Worm (Caenorhabditis elegans) whole organism, midembryonic: ENCODE measurements around the gene F49E8.6.

ENCODE experiments used
- T22C8.4 ChIP-seq: fragments of 200-800 bp; sonication (Bioruptor generic); IDR thresholded peaks from 2 replicates; pipeline ENCODE4 v1.3.6; 2022; ENCODE audit warnings: missing genetic modification characterization, missing compliant biosample characterization
- cog-1 ChIP-seq: sonication (generic microtip); optimal IDR thresholded peaks from 2 replicates; lab custom pipeline; 2016; ENCODE audit warnings: missing genetic modification characterization, missing compliant biosample characterization
- flt-1 ChIP-seq: fragments of 200-800 bp; sonication (Bioruptor generic); IDR thresholded peaks from 2 replicates; pipeline ENCODE4 v1.3.6; 2022; ENCODE audit warnings: missing genetic modification characterization, missing compliant biosample characterization
- klf-2 ChIP-seq: fragments of 200-800 bp; sonication (Bioruptor generic); conservative IDR thresholded peaks from 2 replicates; pipeline ENCODE4 v1.3.6; 2022; ENCODE audit warnings: missing genetic modification reagents, missing genetic modification characterization, missing compliant biosample characterization
- med-1 ChIP-seq: sonication (generic microtip); optimal IDR thresholded peaks from 2 replicates; lab custom pipeline; 2017; ENCODE audit warnings: missing genetic modification characterization, mild to moderate bottlenecking, missing compliant biosample characterization, antibody characterized with exemption, missing genetic modification reagents; ENCODE audit not compliant: insufficient read depth
- ref-1 ChIP-seq: fragments of 200-800 bp; sonication (Bioruptor generic); conservative IDR thresholded peaks from 2 replicates; pipeline ENCODE4 v1.3.6; 2022; ENCODE audit warnings: missing genetic modification reagents, missing genetic modification characterization, missing compliant biosample characterization
- tab-1 ChIP-seq: fragments of 200-800 bp; sonication (Bioruptor generic); IDR thresholded peaks from 2 replicates; pipeline ENCODE4 v1.3.6; 2022; ENCODE audit warnings: missing genetic modification characterization, missing compliant biosample characterization
- ztf-23 ChIP-seq: fragments of 200-800 bp; sonication (Bioruptor generic); IDR thresholded peaks from 2 replicates; pipeline ENCODE4 v1.3.6; 2022; ENCODE audit warnings: missing genetic modification reagents, missing genetic modification characterization, missing compliant biosample characterization
- ztf-29 ChIP-seq: fragments of 200-800 bp; sonication (Bioruptor generic); IDR thresholded peaks from 2 replicates; pipeline ENCODE4 v1.3.6; 2022; ENCODE audit warnings: missing genetic modification reagents, missing genetic modification characterization, missing compliant biosample characterization

F49E8.6 gene

DNA sequence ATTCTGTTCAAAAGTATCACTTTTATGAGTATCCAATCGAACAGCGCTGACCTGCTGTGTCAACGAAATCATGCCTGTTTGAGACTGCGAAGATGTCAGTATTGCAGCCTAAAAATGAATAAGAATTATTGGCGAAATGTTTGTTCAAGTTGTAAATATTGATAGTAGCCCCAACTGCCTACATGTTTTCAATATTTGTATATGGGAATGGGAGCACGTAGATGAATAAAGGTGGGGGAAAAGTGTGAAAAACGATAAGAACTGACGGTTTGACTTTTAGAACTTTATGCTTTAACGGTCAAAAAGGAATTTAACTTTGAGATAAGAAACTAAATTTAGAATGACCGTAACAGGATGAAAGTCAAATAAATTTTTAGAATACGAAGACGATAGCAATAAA, 34.2 kb downstream of the F49E8.6 start:
- TF ChIP-seq klf-2 (GFP tag; lab: Robert Waterston, UW): no peak
- TF ChIP-seq ref-1 (GFP tag; lab: Robert Waterston, UW): no peak
- TF ChIP-seq flt-1 (GFP tag; lab: Robert Waterston, UW): no peak
- no peak for TF ChIP-seq ztf-29 (GFP tag; lab: Robert Waterston, UW)
- no peak for TF ChIP-seq ztf-23 (GFP tag; lab: Robert Waterston, UW)
- no peak for TF ChIP-seq cog-1 (tag; lab: Kevin White, UChicago)
- no peak for TF ChIP-seq med-1
- no peak for TF ChIP-seq T22C8.4
- TF ChIP-seq tab-1 (GFP tag; lab: Robert Waterston, UW): no peak

DNA sequence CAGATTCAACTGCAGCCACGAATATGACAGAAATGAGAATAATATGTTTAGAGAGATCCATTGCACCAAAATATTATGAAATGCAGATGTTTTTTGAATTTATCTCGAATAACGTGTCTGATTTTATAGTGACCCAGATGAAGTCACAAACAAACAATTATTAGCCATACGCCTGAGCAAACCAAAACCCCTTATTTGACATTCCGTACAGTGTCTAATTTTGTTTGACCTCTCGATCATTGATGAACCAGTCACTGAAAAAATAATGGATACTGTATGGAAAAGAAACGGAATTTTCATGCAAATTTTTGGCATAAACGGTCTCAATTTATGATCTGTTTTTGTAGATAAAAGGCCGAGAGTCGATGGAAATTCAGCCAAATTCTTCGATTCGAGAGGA, 38.3 kb downstream of the F49E8.6 start, which contains the start of the genes R05G6.9 and R05G6.3:
R05G6.9 (minus strand) TSS at position 101 of the 400 bp plus-strand sequence.
R05G6.3 (plus strand) TSS at position 386 of the 400 bp plus-strand sequence.
- TF ChIP-seq ztf-29 (GFP tag; lab: Robert Waterston, UW) (no peak), klf-2 (GFP tag; lab: Robert Waterston, UW) (no peak)

DNA sequence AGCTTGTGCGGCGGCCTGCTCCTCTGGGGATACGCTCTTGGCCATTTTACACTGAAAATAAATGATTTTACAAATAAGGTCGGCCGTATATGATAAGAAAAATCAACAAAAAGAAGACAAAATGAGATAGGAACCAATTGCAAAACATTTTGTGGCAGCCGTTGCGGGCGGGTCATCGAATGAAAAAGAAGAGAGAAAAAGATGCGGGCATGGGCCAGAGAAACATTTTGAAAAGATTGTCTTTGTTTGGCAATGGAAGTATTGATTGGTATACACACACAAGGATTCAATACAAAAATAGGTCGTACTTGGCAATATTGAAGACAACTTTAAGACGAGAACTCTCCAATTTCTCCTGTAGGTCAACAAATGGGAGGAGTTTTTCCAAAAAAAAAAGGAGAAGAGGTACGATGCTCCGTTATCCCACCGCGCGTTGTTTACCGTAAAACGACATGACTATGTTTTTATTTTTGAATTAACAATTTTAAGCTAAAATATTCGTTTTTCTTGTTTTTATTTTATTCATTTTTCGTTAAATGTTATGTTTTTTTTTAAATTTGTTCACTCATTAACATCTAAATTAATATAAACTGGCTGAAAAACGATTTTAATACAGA, 41.7 kb downstream of the F49E8.6 start, which contains the start of the genes plc-4 and R05G6.4:
plc-4 (minus strand) TSS at position 51 of the 617 bp plus-strand sequence.
R05G6.4 (plus strand) TSS at position 617 of the 617 bp plus-strand sequence.
- TF ChIP-seq tab-1 (GFP tag; lab: Robert Waterston, UW) (no peak), med-1 (no peak), ztf-29 (GFP tag; lab: Robert Waterston, UW) (no peak), cog-1 (tag; lab: Kevin White, UChicago) (no peak), T22C8.4 (no peak), ztf-23 (GFP tag; lab: Robert Waterston, UW) (no peak), flt-1 (GFP tag; lab: Robert Waterston, UW) (no peak), ref-1 (GFP tag; lab: Robert Waterston, UW) (no peak), klf-2 (GFP tag; lab: Robert Waterston, UW) (no peak)

DNA sequence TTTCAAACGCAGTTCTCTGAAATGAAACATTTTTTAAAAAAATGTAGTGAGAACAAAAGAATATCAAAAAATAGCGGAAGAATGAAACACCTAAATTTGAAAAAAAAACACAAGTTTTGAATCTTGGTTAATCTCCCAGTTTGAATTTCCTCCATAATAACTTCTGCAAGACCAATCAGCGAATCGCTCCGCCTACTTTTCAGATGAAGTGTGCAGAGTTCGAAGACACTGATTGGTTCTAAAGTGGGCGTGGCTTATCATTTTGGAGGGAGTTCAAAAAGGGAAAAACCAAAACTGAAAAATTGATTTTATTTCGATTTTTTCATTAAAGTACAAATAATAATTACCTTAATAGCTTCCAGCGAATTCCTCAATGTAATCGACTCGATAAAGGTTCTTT, 43.6 kb downstream of the F49E8.6 start:
- no peak for TF ChIP-seq cog-1 (tag; lab: Kevin White, UChicago)
- TF ChIP-seq ref-1 (GFP tag; lab: Robert Waterston, UW): no peak
- no peak for TF ChIP-seq T22C8.4
- no peak for TF ChIP-seq tab-1 (GFP tag; lab: Robert Waterston, UW)
- TF ChIP-seq ztf-23 (GFP tag; lab: Robert Waterston, UW): no peak
- no peak for TF ChIP-seq flt-1 (GFP tag; lab: Robert Waterston, UW)
- no peak for TF ChIP-seq ztf-29 (GFP tag; lab: Robert Waterston, UW)
- no peak for TF ChIP-seq med-1
- no peak for TF ChIP-seq klf-2 (GFP tag; lab: Robert Waterston, UW)

DNA sequence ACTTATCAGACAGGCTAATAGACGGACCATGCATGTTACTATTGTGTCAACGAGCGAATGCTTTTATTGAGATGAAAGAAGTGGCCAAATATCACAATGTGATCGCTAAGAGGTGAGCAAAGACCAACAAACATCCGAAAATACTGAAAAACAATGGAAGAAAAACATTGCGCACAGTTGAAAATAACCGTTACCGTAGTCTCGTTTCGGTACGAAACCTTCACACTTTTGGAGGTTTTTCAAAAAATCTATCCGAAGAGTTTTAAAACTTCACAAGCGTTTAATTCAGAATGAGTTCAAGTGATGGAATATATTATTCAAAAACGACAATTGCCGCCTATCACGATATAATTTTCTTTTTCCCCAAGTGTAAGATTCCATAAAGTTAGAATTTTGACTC, 45.6 kb downstream of the F49E8.6 start:
- TF ChIP-seq ztf-29 (GFP tag; lab: Robert Waterston, UW): no peak
- TF ChIP-seq cog-1 (tag; lab: Kevin White, UChicago): no peak

DNA sequence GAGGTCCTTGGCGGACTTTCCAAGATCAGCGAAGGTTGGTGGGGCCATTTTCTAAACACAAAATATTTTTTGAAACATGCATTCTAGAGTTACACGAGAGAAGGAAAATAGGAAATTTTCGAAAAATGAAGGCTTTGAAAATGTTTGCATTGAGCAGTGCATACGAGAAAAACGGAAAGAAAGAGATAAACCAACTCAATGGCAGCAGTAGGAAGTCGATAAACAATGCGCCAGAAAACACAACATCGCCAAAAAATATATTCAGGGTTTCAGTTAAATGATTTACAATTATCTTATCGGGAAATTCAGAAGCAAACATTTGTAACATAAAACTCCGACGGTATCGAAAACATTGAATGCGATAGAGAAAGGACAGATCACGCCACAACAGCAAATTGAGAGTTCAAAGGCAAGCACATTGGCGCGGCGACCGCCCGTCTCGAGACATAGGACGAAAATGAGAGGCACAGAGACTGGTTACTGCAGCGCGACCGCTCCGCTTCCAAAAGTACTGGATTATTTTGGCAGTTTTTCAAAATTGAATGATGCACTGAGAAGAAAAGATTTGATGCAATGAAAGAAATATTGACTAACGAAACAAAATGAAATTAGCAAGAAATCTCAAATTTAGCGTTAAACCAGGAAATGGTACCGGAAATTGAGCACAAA, 46.5 kb downstream of the F49E8.6 start, which contains the start of the genes vdac-1 and R05G6.5:
vdac-1 (minus strand) TSS at position 51 of the 669 bp plus-strand sequence.
R05G6.5 (plus strand) TSS at position 527 of the 669 bp plus-strand sequence.
- no peak for TF ChIP-seq klf-2 (GFP tag; lab: Robert Waterston, UW)
- TF ChIP-seq flt-1 (GFP tag; lab: Robert Waterston, UW): 0 out of 2 replicates have a peak, but pooled peaks have one; percentile 54

DNA sequence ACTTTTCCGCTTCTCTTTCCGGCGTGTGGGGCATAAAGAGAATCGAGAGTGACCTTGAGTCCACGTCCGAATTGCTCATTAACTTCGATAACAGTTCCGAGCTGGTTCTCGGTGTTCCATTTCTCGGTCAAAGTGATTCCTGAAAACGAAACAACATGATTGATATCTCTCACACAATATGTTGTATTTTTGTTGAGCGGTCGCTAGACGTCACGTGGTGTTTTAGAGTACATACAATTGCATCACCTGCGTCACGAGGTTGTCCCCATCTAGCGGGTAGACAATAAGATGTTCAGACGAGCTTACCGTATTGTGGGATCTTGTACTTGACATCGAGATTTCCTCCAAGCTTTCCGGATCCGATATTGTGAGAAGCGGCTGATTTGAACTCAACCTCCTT, 47.2 kb downstream of the F49E8.6 start:
- no peak for TF ChIP-seq flt-1 (GFP tag; lab: Robert Waterston, UW)

DNA sequence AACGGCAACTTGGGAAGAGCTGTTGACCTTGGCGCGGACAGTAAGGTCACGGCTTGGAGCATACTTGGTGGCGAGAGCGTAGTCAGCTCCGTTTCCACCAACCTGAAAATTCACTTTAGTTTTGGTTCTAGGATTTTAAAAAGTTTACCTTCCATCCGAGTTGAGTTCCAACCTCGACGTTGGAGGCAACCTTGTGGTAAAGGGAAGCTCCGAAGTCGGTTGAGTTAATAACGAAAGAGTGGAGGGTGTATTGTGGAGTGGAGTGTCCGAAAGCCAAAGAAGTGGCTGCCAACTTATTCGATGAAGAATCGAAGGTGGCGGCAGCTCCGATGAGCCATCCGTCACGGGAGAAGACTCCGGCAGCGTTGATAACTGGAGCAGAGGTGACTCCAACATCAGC, 47.8 kb downstream of the F49E8.6 start:
- TF ChIP-seq med-1: no peak

DNA sequence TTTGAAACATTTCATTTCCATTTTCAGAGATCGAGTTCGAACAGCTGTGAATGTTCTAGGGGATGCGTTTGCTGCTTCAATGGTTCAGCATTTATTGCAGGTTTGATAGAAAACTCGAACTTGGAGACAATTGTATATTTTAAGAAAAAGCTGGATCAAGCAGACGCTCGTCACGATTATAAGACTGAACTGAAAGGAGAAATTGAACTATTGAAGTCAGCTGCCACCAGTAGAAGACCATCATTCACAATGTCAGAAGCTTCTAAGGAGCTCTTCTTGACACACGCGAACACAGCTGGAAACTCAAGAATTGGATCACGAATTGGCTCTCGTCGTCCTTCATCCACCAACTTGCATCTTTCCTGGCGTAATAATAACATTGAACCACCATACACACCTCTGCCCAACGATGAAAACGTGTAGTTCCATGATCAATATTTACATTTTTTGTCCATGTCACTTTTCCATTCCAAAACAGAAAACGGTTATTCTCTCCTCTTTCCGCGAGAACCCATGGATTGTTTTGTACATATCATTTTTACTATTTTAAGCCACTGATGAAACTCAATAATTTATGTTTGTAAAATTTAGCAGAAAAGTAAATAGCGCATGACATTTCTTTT, 48.5 kb downstream of the F49E8.6 start:
- TF ChIP-seq cog-1 (tag; lab: Kevin White, UChicago) (no peak), T22C8.4 (no peak), med-1 (no peak), tab-1 (GFP tag; lab: Robert Waterston, UW) (no peak), ztf-23 (GFP tag; lab: Robert Waterston, UW) (no peak), ztf-29 (GFP tag; lab: Robert Waterston, UW) (no peak), flt-1 (GFP tag; lab: Robert Waterston, UW) (no peak), klf-2 (GFP tag; lab: Robert Waterston, UW) (no peak)

DNA sequence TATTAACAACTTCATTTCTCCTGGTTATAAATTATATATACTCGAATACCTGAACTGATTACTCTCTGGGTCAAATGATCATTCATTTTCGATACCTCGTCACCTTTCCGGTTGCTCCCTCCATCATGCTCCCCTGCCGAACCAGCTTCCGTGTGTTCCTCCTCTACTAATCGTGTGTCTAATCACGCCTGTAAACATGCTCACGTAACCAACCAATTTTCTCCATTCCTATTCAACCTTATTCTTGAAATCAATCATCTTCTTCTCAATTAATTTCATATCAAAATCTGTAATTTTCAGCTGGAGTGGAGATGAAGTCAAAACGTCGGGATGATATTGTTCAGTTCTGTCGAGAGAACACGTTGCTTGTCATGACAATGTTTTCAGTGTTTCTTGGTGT, 51.1 kb downstream of the F49E8.6 start, which contains the start of gene glt-6:
glt-6 (plus strand) TSS at position 301 of the 400 bp plus-strand sequence.
- TF ChIP-seq ref-1 (GFP tag; lab: Robert Waterston, UW) (no peak), tab-1 (GFP tag; lab: Robert Waterston, UW) (no peak), ztf-29 (GFP tag; lab: Robert Waterston, UW) (no peak), ztf-23 (GFP tag; lab: Robert Waterston, UW) (no peak), T22C8.4 (no peak), flt-1 (GFP tag; lab: Robert Waterston, UW) (no peak), klf-2 (GFP tag; lab: Robert Waterston, UW) (no peak), med-1 (no peak), cog-1 (tag; lab: Kevin White, UChicago) (no peak)
